Fruit fly (Drosophila melanogaster): ENCODE measurements around the gene epsilonCOP.

dm6 chr2L:6526996-6527395 lies 38.1 kb downstream of the epsilonCOP start:
- TF ChIP-seq CG4318 (GFP tag; optimal IDR thresholded peaks at IDR 0.05) (no peak), CG6276 (GFP tag; optimal IDR thresholded peaks at IDR 0.05) (no peak), fd59A (GFP tag; optimal IDR thresholded peaks at IDR 0.05) (no peak), Blimp-1 (GFP tag; optimal IDR thresholded peaks at IDR 0.05) (no peak), CG3919 (GFP tag; optimal IDR thresholded peaks at IDR 0.05) (no peak), CG8319 (GFP tag; optimal IDR thresholded peaks at IDR 0.05) (no peak), spab (GFP tag; optimal IDR thresholded peaks at IDR 0.05) (no peak)
